Worm (Caenorhabditis elegans): Measurements from ENCODE around the gene R74.7.

DNA sequence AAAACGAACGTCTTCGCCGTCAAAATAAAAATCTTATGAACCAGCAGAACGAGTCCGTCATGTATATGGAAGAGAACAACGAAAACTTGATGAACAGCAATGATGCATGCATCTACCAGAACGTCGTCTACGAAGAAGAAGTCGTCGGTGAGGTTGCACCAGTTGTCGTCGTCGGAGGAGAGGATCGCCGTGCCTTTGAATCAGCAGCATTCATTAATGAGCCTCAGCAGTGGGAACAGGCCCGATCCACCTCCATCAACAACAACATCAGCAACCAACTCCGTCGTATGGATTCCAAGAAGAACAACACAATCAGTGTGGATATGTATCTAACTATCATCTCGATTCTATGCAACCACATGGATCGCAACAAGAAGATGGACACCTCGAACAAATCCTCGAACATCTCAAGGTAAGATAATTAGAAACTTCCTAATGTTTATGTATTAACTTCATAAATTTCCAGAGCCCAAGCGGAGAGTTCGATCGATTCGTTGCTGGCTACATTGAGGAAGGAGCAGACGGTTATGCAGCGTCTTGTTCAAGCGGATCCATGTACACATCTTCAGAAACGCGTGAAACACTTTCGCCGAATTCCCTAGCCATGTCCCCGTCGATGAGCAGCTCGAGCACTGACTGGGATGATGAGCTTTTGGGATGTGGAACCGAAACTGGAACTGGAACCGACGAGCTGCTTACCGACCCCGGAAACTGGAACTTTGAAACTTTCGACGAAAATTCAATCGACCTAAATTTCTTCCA lies 9.7 kb upstream of the R74.7 start:
- TF ChIP-seq ceh-9 (tag; optimal IDR thresholded peaks at IDR 0.05) (no peak), dmd-4 (tag; optimal IDR thresholded peaks at IDR 0.05; ENCODE audit: borderline replicate concordance) (no peak), syd-9 (tag; optimal IDR thresholded peaks at IDR 0.05) (no peak), sox-2 (GFP tag; IDR thresholded peaks at IDR 0.05) (no peak), lin-11 (tag; optimal IDR thresholded peaks at IDR 0.05) (no peak)

Measured in whole organism, late embryonic.